Worm (Caenorhabditis elegans): Measurements from ENCODE around the gene C37H5.5.

Gene C37H5.5

ce11 chrV:4844591-4844990 lies 17.4 kb downstream of the C37H5.5 start, which contains the start of gene abhd-5.2:
TSS of gene abhd-5.2 (plus strand) at chrV:4844685.
- TF ChIP-seq lin-11 (tag; optimal IDR thresholded peaks at IDR 0.05) = no peak
- TF ChIP-seq lin-39 (tag; optimal IDR thresholded peaks at IDR 0.05) = no peak
- TF ChIP-seq mab-5 (tag; optimal IDR thresholded peaks at IDR 0.05) = no peak
- TF ChIP-seq nhr-23 (tag; optimal IDR thresholded peaks at IDR 0.05) = no peak
- TF ChIP-seq peb-1 (tag; optimal IDR thresholded peaks at IDR 0.05) = no peak
- no peak for TF ChIP-seq elt-3 (tag; optimal IDR thresholded peaks at IDR 0.05)
- no peak for TF ChIP-seq ama-1 (optimal IDR thresholded peaks at IDR 0.05)
- no peak for TF ChIP-seq nhr-12 (tag; optimal IDR thresholded peaks at IDR 0.05)
- no peak for TF ChIP-seq unc-39 (tag; optimal IDR thresholded peaks at IDR 0.05)
- no peak for TF ChIP-seq nhr-21 (tag; optimal IDR thresholded peaks at IDR 0.05)
- peak; percentile 79 for TF ChIP-seq nhr-129 (tag; optimal IDR thresholded peaks at IDR 0.05)
- TF ChIP-seq ztf-1 (GFP tag; conservative IDR thresholded peaks at IDR 0.05) = no peak
- TF ChIP-seq nhr-11 (tag; optimal IDR thresholded peaks at IDR 0.05) = no peak
- TF ChIP-seq blmp-1 (tag; optimal IDR thresholded peaks at IDR 0.05; ENCODE audit: insufficient read depth) = no peak
- no peak for TF ChIP-seq ceh-16 (tag; optimal IDR thresholded peaks at IDR 0.05)
- TF ChIP-seq fos-1 (tag; optimal IDR thresholded peaks at IDR 0.05) = peak; percentile 60
- no peak for TF ChIP-seq ztf-4 (tag; optimal IDR thresholded peaks at IDR 0.05)
- TF ChIP-seq nhr-237 (tag; optimal IDR thresholded peaks at IDR 0.05) = no peak
- no peak for TF ChIP-seq lin-13 (GFP tag; optimal IDR thresholded peaks at IDR 0.05)
- TF ChIP-seq unc-62 (GFP tag; optimal IDR thresholded peaks at IDR 0.05) = no peak
- TF ChIP-seq sma-3 (GFP tag; optimal IDR thresholded peaks at IDR 0.05) = peak; percentile 12
- TF ChIP-seq elt-1 (tag; optimal IDR thresholded peaks at IDR 0.05) = no peak
- TF ChIP-seq Y55F3AM.14 (GFP tag; optimal IDR thresholded peaks at IDR 0.05) = no peak
- TF ChIP-seq mdl-1 (tag; optimal IDR thresholded peaks at IDR 0.05) = no peak
- TF ChIP-seq nhr-6 (tag; optimal IDR thresholded peaks at IDR 0.05) = no peak
- TF ChIP-seq sem-4 (tag; optimal IDR thresholded peaks at IDR 0.05) = no peak
- TF ChIP-seq F13H6.1 (tag; optimal IDR thresholded peaks at IDR 0.05) = peak; percentile 25
- TF ChIP-seq gmeb-1 (tag; optimal IDR thresholded peaks at IDR 0.05) = peak; percentile 71
- TF ChIP-seq snpc-4 (tag; optimal IDR thresholded peaks at IDR 0.05) = no peak
- no peak for TF ChIP-seq nhr-77 (tag; optimal IDR thresholded peaks at IDR 0.05)
- TF ChIP-seq ZK546.5 (tag; optimal IDR thresholded peaks at IDR 0.05) = no peak
- TF ChIP-seq R02D3.7 (tag; optimal IDR thresholded peaks at IDR 0.05) = no peak
- no peak for TF ChIP-seq mbf-1 (tag; optimal IDR thresholded peaks at IDR 0.05)
- peak; percentile 7 for TF ChIP-seq nhr-25 (tag; optimal IDR thresholded peaks at IDR 0.05)
- TF ChIP-seq nhr-10 (tag; optimal IDR thresholded peaks at IDR 0.05) = no peak
- TF ChIP-seq sma-9 (GFP tag; optimal IDR thresholded peaks at IDR 0.05) = peak; percentile 45
- no peak for TF ChIP-seq sma-9 (tag; optimal IDR thresholded peaks at IDR 0.05)
- TF ChIP-seq alr-1 (tag; optimal IDR thresholded peaks at IDR 0.05) = no peak
- peak in 1 of 2 experiments; percentile 61 for TF ChIP-seq lsy-2 (tag; optimal IDR thresholded peaks at IDR 0.05)
- TF ChIP-seq unc-55 (GFP tag; optimal IDR thresholded peaks at IDR 0.05) = peak; percentile 66
- no peak for TF ChIP-seq aly-2 (tag; optimal IDR thresholded peaks at IDR 0.05)
- TF ChIP-seq ztf-11 (tag; optimal IDR thresholded peaks at IDR 0.05) = no peak
- no peak for TF ChIP-seq ceh-82 (tag; optimal IDR thresholded peaks at IDR 0.05)
- TF ChIP-seq zag-1 (tag; optimal IDR thresholded peaks at IDR 0.05) = no peak
- TF ChIP-seq skn-1 (tag; optimal IDR thresholded peaks at IDR 0.05) = no peak
- TF ChIP-seq egl-27 (tag; optimal IDR thresholded peaks at IDR 0.05) = no peak
- TF ChIP-seq crh-2 (tag; optimal IDR thresholded peaks at IDR 0.05) = peak; percentile 45
- no peak for TF ChIP-seq dmd-4 (tag; optimal IDR thresholded peaks at IDR 0.05)
- TF ChIP-seq C34F6.9 (tag; optimal IDR thresholded peaks at IDR 0.05) = peak; percentile 83

Data from whole organism, L2 larva.